Fruit fly (Drosophila melanogaster) whole organism, adult: ENCODE measurements around the gene Obp99a.

Source experiments
- CG11617 ChIP-seq: fragments of 200-800 bp; sonication (Bioruptor generic); optimal IDR thresholded peaks from 2 replicates; lab custom pipeline; 2017; ENCODE audit warnings: mild to moderate bottlenecking, missing biosample characterization, missing genetic modification reagents, missing genetic modification characterization
- CG12768 ChIP-seq: fragments of 200-800 bp; sonication (Bioruptor generic); optimal IDR thresholded peaks from 2 replicates; lab custom pipeline; 2017; ENCODE audit warnings: missing biosample characterization, missing genetic modification characterization, mild to moderate bottlenecking, moderate library complexity, missing genetic modification reagents
- CG14711 ChIP-seq: fragments of 200-800 bp; sonication (Bioruptor generic); optimal IDR thresholded peaks from 2 replicates; lab custom pipeline; 2018; ENCODE audit warnings: missing biosample characterization, mild to moderate bottlenecking, missing genetic modification characterization, moderate library complexity
- CG1620 ChIP-seq: fragments of 200-800 bp; sonication (Bioruptor generic); optimal IDR thresholded peaks from 2 replicates; lab custom pipeline; 2016; ENCODE audit warnings: missing biosample characterization, missing genetic modification characterization
- CG5204 ChIP-seq: fragments of 200-800 bp; sonication (Bioruptor generic); optimal IDR thresholded peaks from 2 replicates; lab custom pipeline; 2016; ENCODE audit warnings: missing biosample characterization, missing genetic modification characterization
- Hr96 ChIP-seq: fragments of 200-800 bp; sonication (Bioruptor generic); optimal IDR thresholded peaks from 2 replicates; lab custom pipeline; 2016; ENCODE audit warnings: missing biosample characterization, missing genetic modification characterization
- Mnt ChIP-seq: fragments of 200-800 bp; sonication (Bioruptor generic); optimal IDR thresholded peaks from 2 replicates; lab custom pipeline; 2016; ENCODE audit warnings: missing biosample characterization, mild to moderate bottlenecking, missing genetic modification characterization
- cic ChIP-seq: fragments of 200-800 bp; sonication (Bioruptor generic); optimal IDR thresholded peaks from 2 replicates; lab custom pipeline; 2017; ENCODE audit warnings: missing biosample characterization, mild to moderate bottlenecking, missing genetic modification characterization, moderate library complexity
- cnc ChIP-seq, 2 experiments: fragments of >200 bp; optimal IDR thresholded peaks; 2 replicates each; lab custom pipeline; 2017
- kay ChIP-seq: fragments of 200-800 bp; sonication (Bioruptor generic); peaks from one replicate; lab custom pipeline; 2016; ENCODE audit warnings: missing biosample characterization, missing genetic modification characterization, borderline replicate concordance
- ovo ChIP-seq: fragments of 200-800 bp; sonication (Bioruptor generic); optimal IDR thresholded peaks from 2 replicates; lab custom pipeline; 2016; ENCODE audit warnings: missing biosample characterization, missing genetic modification characterization
- pad ChIP-seq: fragments of 200-800 bp; sonication (Bioruptor generic); optimal IDR thresholded peaks from 3 replicates; lab custom pipeline; 2017; ENCODE audit warnings: missing biosample characterization, missing genetic modification characterization, mild to moderate bottlenecking, moderate library complexity, missing genetic modification reagents

DNA sequence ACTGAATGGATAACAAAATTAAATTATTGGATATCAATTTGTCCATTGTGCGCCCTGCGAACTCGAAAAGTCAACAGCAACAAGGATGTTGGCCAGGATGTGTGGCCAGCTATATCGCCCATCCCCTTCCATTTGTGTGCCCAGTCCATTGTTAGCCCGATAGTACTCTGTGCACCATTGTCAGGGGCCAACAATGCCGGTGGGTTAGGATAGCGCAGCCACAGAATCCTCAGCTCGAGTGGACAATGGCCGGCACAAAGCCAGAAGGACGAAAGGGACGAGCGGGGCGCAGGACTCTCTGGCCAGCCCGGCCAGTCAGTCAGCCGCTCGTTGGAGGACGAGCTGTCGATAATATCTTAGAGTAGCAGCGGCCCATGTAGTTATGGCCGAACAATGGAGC, 26.4 kb downstream of the Obp99a start:
- no peak for TF ChIP-seq CG11617 (GFP tag; lab: Kevin White, UChicago)
- TF ChIP-seq ovo (GFP tag; lab: Kevin White, UChicago) = no peak
- no peak for TF ChIP-seq pad (GFP tag; lab: Kevin White, UChicago)
- no peak for TF ChIP-seq cnc (optimal IDR thresholded peaks at IDR 0.05; lab: Kevin White, UChicago)
- TF ChIP-seq CG12768 (GFP tag; lab: Kevin White, UChicago) = no peak
- TF ChIP-seq CG14711 (tag; lab: Kevin White, UChicago) = no peak
- no peak for TF ChIP-seq cic (GFP tag; lab: Kevin White, UChicago)
- TF ChIP-seq Mnt = no peak
- no peak for TF ChIP-seq kay (GFP tag; lab: Kevin White, UChicago)
- TF ChIP-seq Hr96 (GFP tag; lab: Kevin White, UChicago) = no peak
- TF ChIP-seq CG5204 (GFP tag; lab: Kevin White, UChicago) = no peak
- no peak for TF ChIP-seq CG1620 (GFP tag; lab: Kevin White, UChicago)
